Fruit fly (Drosophila melanogaster): Measurements from ENCODE around the gene Or67d.
A peak's percentile ranks its signal among the peaks of the same experiment; 100 is the strongest.

Or67d gene

dm6 chr3L:10284869-10285268, 11.9 kb downstream of the Or67d start:
- no peak for TF ChIP-seq ss (GFP tag; optimal IDR thresholded peaks at IDR 0.05)
- peak; percentile 12 for TF ChIP-seq Eip78C (GFP tag)

DNA sequence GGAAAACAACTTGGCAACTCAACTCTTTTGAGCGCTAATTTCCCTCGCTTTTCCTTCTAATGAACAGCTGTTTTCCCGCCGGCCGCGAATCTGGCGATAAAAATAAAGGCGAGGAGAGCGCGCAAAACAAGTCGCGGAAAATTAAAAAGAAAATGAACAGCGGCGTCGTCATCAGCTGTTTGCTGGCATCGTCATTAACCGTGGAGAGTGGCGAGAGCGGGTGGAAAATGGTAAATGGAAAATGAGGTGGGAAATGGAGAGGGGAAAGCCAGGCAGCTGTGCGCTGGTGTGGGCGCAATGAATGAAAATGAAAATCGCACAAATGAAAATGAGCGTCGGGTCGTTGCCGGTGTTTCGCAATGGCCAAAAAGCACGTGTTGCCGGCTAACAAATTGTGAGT, 15.2 kb downstream of the Or67d start:
- TF ChIP-seq Eip78C (GFP tag) (no peak), eg (GFP tag; IDR thresholded peaks at IDR 0.05) (no peak), Smox (GFP tag; optimal IDR thresholded peaks at IDR 0.05) (no peak), CG6854 (GFP tag; optimal IDR thresholded peaks at IDR 0.05) (no peak), Lpt (GFP tag; optimal IDR thresholded peaks at IDR 0.05) (no peak), cyc (GFP tag; optimal IDR thresholded peaks at IDR 0.05) (no peak), CG8319 (GFP tag; optimal IDR thresholded peaks at IDR 0.05) (no peak)

DNA sequence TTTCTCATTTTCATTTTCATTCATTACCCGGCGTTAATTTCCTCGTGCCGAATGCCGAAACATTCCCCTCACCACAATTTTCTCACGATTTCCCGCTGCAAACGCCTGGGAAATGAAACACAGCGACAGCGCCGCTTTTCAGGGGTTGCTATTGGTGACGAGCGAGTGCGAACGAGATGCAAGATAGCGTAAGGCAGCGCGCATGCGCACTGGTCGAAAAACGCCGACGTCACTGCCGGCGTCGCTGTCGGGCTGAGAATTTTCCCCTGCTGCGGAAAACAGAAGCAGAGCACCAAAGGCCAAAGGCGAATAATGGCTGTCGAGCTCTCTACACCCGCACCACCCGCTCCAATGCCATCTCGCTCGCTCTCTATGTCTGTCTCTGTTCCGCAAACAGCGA, 16.4 kb downstream of the Or67d start:
- TF ChIP-seq CG4318 (GFP tag; optimal IDR thresholded peaks at IDR 0.05) (no peak), CG8119 (GFP tag; IDR thresholded peaks at IDR 0.05) (no peak), CG7368 (GFP tag; optimal IDR thresholded peaks at IDR 0.05) (no peak), svp (GFP tag) (peak; percentile 18), CG8319 (GFP tag; optimal IDR thresholded peaks at IDR 0.05) (no peak), Lpt (GFP tag; optimal IDR thresholded peaks at IDR 0.05) (no peak), CG6163 (GFP tag; IDR thresholded peaks at IDR 0.05) (0 out of 3 replicates have a peak, but pooled peaks have one; percentile 28), eg (GFP tag; IDR thresholded peaks at IDR 0.05) (no peak), dsx (GFP tag; optimal IDR thresholded peaks at IDR 0.05; ENCODE audit: poor library complexity, severe bottlenecking) (no peak), dac (GFP tag; optimal IDR thresholded peaks at IDR 0.05) (no peak)

dm6 chr3L:10296226-10296625, 23.2 kb downstream of the Or67d start:
- 0 out of 3 replicates have a peak, but pooled peaks have one; percentile 27 for TF ChIP-seq CG8119 (GFP tag; IDR thresholded peaks at IDR 0.05)
- TF ChIP-seq spab (GFP tag; optimal IDR thresholded peaks at IDR 0.05): peak; percentile 7
- TF ChIP-seq Met (GFP tag; optimal IDR thresholded peaks at IDR 0.05): peak; percentile 11
- no peak for TF ChIP-seq CG6792 (GFP tag; optimal IDR thresholded peaks at IDR 0.05)
- no peak for TF ChIP-seq CG6163 (GFP tag; IDR thresholded peaks at IDR 0.05)
- peak; percentile 14 for TF ChIP-seq esn (GFP tag; optimal IDR thresholded peaks at IDR 0.05)
- TF ChIP-seq ss (GFP tag; optimal IDR thresholded peaks at IDR 0.05): peak in 1 of 2 experiments; percentile 35
- peak; percentile 10 for TF ChIP-seq achi (GFP tag; optimal IDR thresholded peaks at IDR 0.05)
- peak; percentile 57 for TF ChIP-seq Eip78C (GFP tag)

- no peak for TF ChIP-seq CG1621 (tag; optimal IDR thresholded peaks at IDR 0.05)
- TF ChIP-seq eg (GFP tag; IDR thresholded peaks at IDR 0.05): no peak
- no peak for TF ChIP-seq Blimp-1 (GFP tag; optimal IDR thresholded peaks at IDR 0.05)
- TF ChIP-seq CG6163 (GFP tag; IDR thresholded peaks at IDR 0.05): no peak
- TF ChIP-seq Ets96B (tag; optimal IDR thresholded peaks at IDR 0.05): no peak
- no peak for TF ChIP-seq CG4318 (GFP tag; optimal IDR thresholded peaks at IDR 0.05)
- TF ChIP-seq spab (GFP tag; optimal IDR thresholded peaks at IDR 0.05): no peak
These were observed 26.2 kb downstream of the Or67d start for dm6 chr3L:10299182-10299581.

DNA sequence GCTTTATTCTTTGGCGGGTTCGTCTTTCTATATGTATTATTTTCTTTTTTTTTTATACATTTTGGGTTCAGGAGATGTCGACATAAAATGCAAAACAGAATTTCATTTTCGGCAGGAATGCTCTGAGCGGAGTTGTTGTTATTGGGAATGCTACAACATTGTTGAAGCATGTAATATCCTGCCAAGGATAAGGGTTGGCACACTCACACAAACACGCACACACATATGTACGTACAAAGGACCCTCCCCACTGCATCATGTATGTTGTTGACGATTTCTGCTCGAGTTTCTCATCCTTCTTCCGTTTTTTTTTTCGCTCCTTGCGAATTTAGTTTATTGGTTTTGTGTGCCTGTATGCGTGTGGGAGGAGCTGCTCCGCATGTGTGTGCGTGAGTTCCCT, 28.7 kb downstream of the Or67d start:
- TF ChIP-seq spab (GFP tag; optimal IDR thresholded peaks at IDR 0.05) (no peak), CG32006 (GFP tag; optimal IDR thresholded peaks at IDR 0.05) (no peak), fd59A (GFP tag; optimal IDR thresholded peaks at IDR 0.05) (no peak), CG9139 (GFP tag; optimal IDR thresholded peaks at IDR 0.05) (no peak), Hr4 (GFP tag; optimal IDR thresholded peaks at IDR 0.05) (no peak), cyc (GFP tag; optimal IDR thresholded peaks at IDR 0.05) (no peak)

DNA sequence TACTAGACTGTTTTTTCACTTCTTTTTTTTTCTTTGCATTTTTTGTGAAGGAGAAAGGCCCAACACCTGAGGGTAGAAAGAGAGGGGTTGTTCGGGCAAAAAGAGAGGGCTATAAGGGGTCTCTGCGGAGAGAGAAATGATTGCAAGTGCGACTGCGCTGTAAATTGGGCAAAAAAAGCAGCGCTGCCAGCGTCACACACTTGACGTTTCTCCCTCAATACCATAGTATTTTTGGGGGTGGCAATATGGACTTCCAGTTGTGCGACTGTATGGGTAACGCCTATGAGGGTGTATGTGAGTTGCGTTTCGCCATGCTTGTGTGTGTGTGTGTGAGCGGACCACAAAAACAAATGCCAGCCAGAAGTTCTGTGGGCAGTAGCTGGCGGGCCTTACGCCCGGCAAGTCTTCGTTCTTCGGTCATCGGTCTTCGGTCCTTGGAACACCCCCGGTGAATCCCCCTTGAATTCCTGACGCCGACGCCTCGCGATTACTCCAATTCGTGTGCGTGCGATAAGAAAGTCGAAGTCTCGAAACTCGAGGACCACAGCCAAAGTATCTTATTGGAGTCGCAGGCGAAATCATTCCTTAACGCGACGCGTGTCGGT, 33.4 kb downstream of the Or67d start:
- TF ChIP-seq CG6808 (GFP tag; optimal IDR thresholded peaks at IDR 0.05) (no peak), achi (GFP tag; optimal IDR thresholded peaks at IDR 0.05) (no peak), topi (GFP tag; optimal IDR thresholded peaks at IDR 0.05) (no peak), Sox102F (GFP tag; optimal IDR thresholded peaks at IDR 0.05) (no peak), CG6792 (GFP tag; optimal IDR thresholded peaks at IDR 0.05) (no peak), cyc (GFP tag; optimal IDR thresholded peaks at IDR 0.05) (no peak), net (GFP tag; optimal IDR thresholded peaks at IDR 0.05) (no peak), CG6276 (GFP tag; optimal IDR thresholded peaks at IDR 0.05) (peak; percentile 15), CG4318 (GFP tag; optimal IDR thresholded peaks at IDR 0.05) (no peak), CG8319 (GFP tag; optimal IDR thresholded peaks at IDR 0.05) (no peak), svp (GFP tag) (no peak), CG11902 (GFP tag; optimal IDR thresholded peaks at IDR 0.05) (no peak), ss (GFP tag; optimal IDR thresholded peaks at IDR 0.05) (peak in 1 of 2 experiments; percentile 17), Eip78C (GFP tag) (peak; percentile 20), CG15336 (GFP tag; IDR thresholded peaks at IDR 0.05) (no peak), dac (GFP tag; optimal IDR thresholded peaks at IDR 0.05) (no peak)

All from whole organism, prepupa.